Worm (Caenorhabditis elegans): ENCODE results near the gene nhr-65.

nhr-65 gene

DNA sequence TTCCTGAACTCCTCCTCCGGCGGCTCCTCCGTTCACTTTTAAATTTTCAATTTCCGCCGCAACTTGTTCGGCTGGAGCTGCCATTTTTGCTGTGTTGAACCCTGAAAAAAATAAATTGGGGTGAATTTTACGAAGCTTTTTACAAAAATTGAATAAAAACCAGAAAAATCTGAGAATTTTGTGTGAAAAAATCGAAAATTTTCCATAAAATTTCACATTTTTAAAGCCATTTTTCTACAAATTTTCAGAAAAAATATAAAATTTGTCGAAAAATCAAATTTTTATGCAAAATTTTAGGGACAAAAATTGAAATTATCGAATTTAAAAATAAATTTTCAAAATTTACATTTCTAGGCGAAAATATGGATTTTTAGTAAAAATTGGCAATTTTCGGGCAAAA is 20.0 kb downstream of the nhr-65 start, which contains the start of gene wars-1:
Gene wars-1, minus strand, starts transcription at position 101 of the 400 bp plus-strand sequence.
- TF ChIP-seq nhr-11 (tag; optimal IDR thresholded peaks at IDR 0.05): no peak
- TF ChIP-seq fkh-2 (tag; optimal IDR thresholded peaks at IDR 0.05): no peak
- TF ChIP-seq unc-62 (GFP tag; optimal IDR thresholded peaks at IDR 0.05): no peak
- TF ChIP-seq nhr-28 (tag; optimal IDR thresholded peaks at IDR 0.05): no peak
- TF ChIP-seq nhr-77 (tag; optimal IDR thresholded peaks at IDR 0.05): no peak
- no peak for TF ChIP-seq ceh-9 (tag; optimal IDR thresholded peaks at IDR 0.05)
- no peak for TF ChIP-seq elt-3 (tag; optimal IDR thresholded peaks at IDR 0.05)

DNA sequence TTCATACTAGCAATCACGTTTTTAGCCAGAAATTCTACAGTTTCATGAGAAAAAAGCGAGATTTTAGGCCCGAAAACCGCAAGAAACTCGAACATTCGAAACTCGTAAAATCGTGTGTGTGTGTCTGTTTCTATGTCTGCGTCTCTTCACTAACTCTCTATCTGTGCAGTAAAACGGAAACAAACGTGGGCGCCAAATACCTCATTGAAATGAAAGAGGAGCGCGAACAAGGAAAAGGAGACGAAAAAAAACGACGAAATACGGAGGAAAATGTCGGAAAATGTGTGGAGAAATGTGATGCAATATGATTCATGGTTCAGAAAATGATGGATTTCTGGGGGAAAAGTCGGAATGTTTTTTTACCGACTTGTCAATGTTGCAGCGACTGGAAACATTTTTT is 29.4 kb downstream of the nhr-65 start:
- TF ChIP-seq hmg-11 (tag; optimal IDR thresholded peaks at IDR 0.05): peak; percentile 61
- peak; percentile 21 for TF ChIP-seq nfya-1 (tag; optimal IDR thresholded peaks at IDR 0.05; ENCODE audit: insufficient read depth)
- peak; percentile 41 for TF ChIP-seq elt-2 (tag; optimal IDR thresholded peaks at IDR 0.05)
- TF ChIP-seq egl-5 (tag; optimal IDR thresholded peaks at IDR 0.05): peak; percentile 92
- TF ChIP-seq lin-39 (tag; optimal IDR thresholded peaks at IDR 0.05): peak; percentile 35
- TF ChIP-seq elt-3 (tag; optimal IDR thresholded peaks at IDR 0.05): no peak
- TF ChIP-seq ama-1 (optimal IDR thresholded peaks at IDR 0.05): no peak
- peak; percentile 49 for TF ChIP-seq snpc-4 (tag; optimal IDR thresholded peaks at IDR 0.05)
- peak; percentile 50 for TF ChIP-seq pha-4 (tag; optimal IDR thresholded peaks at IDR 0.05)

DNA sequence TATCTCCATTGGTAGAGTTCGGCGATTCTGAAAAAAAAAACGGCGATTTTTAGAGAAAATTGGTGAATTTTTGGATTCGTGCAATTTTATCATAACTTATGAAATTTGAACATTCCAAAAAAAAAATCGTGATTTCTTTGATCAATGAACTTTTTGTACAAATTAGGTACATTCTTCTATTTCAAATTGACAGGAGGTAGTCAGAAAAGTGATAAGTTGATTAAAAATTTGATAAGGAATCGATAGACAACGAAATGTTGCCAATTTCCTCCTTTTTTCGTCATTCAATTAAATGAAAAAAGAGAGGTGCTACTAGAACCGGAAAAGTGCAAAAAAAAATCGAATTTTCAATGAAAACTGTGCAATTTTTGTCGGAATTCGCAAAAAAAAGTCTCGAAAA is 31.9 kb downstream of the nhr-65 start:
- TF ChIP-seq mml-1 (tag; optimal IDR thresholded peaks at IDR 0.05) (no peak), lin-39 (tag; optimal IDR thresholded peaks at IDR 0.05) (no peak), pqm-1 (tag; optimal IDR thresholded peaks at IDR 0.05) (peak; percentile 2), nhr-28 (tag; optimal IDR thresholded peaks at IDR 0.05) (no peak), ZK546.5 (tag; optimal IDR thresholded peaks at IDR 0.05) (no peak), elt-2 (tag; optimal IDR thresholded peaks at IDR 0.05) (peak; percentile 76)

DNA sequence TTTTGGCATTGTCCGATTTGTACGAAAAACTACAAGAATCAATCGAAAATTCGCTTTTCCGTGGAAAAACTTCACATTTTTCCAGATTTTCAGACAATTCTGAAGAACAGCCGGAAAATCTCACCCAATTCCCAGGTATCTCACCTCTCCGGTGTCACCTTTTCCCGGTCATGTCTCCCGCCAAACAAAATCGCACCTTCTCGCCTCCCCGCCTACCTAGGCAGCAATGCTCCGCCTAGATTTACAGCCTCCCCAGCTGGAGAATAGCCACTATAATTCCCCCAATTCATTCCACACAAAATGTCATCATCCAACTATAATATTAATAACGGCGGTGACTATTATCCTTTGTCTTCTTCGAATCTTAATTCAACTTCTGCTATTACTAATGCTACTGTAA is 34.7 kb downstream of the nhr-65 start, which contains the start of gene ceh-51:
Gene ceh-51, plus strand, starts transcription at position 301 of the 400 bp plus-strand sequence.
- TF ChIP-seq nhr-237 (tag; optimal IDR thresholded peaks at IDR 0.05) (no peak), fkh-2 (tag; optimal IDR thresholded peaks at IDR 0.05) (no peak), pqm-1 (tag; optimal IDR thresholded peaks at IDR 0.05) (no peak), fkh-10 (GFP tag; optimal IDR thresholded peaks at IDR 0.05) (no peak), mdl-1 (tag; optimal IDR thresholded peaks at IDR 0.05) (no peak), mml-1 (tag; optimal IDR thresholded peaks at IDR 0.05) (no peak), ceh-16 (tag; optimal IDR thresholded peaks at IDR 0.05) (no peak), nhr-25 (tag; optimal IDR thresholded peaks at IDR 0.05) (no peak), nhr-12 (tag; optimal IDR thresholded peaks at IDR 0.05) (no peak), lin-15B (tag; optimal IDR thresholded peaks at IDR 0.05) (no peak), elt-1 (tag; optimal IDR thresholded peaks at IDR 0.05) (no peak)

DNA sequence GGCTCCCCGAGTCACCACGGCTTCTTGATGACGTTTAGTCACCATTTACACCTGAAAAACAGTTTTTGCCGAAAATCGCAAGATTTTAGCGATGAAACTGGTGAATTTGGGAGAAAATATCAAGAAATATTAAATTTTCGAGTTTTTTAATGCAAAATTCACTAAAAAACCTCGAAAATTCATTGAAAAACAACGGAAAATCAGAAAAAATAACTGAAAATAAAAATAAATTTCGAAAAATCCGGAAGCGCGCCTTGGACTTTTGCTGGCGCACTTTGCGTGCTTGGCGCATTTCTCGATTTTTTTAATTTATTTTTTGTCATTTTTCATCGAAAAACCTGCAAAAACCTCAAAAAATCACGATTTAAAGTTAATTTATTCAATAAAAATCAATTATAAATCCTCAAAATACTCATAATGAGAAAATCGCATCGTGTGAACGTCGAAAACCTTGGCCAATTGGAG is 55.9 kb downstream of the nhr-65 start, which contains the start of gene emb-4:
Gene emb-4, minus strand, starts transcription at position 51 of the 465 bp plus-strand sequence.
- TF ChIP-seq nhr-76 (tag; optimal IDR thresholded peaks at IDR 0.05): no peak
- TF ChIP-seq snpc-4 (tag; optimal IDR thresholded peaks at IDR 0.05): peak; percentile 29
- TF ChIP-seq nfya-1 (tag; optimal IDR thresholded peaks at IDR 0.05; ENCODE audit: insufficient read depth): peak; percentile 50
- peak; percentile 41 for TF ChIP-seq hmg-11 (tag; optimal IDR thresholded peaks at IDR 0.05)
- TF ChIP-seq nhr-25 (tag; optimal IDR thresholded peaks at IDR 0.05): no peak
- no peak for TF ChIP-seq fos-1 (tag; optimal IDR thresholded peaks at IDR 0.05)
- TF ChIP-seq ztf-11 (tag; optimal IDR thresholded peaks at IDR 0.05): no peak
- no peak for TF ChIP-seq daf-12 (tag; optimal IDR thresholded peaks at IDR 0.05)
- no peak for TF ChIP-seq unc-39 (tag; optimal IDR thresholded peaks at IDR 0.05)
- TF ChIP-seq ceh-16 (tag; optimal IDR thresholded peaks at IDR 0.05): no peak
- no peak for TF ChIP-seq sea-2 (GFP tag; optimal IDR thresholded peaks at IDR 0.05)
- TF ChIP-seq lsy-12 (tag; optimal IDR thresholded peaks at IDR 0.05): peak; percentile 16
- no peak for TF ChIP-seq nhr-43 (tag; optimal IDR thresholded peaks at IDR 0.05; ENCODE audit: poor library complexity, severe bottlenecking)
- TF ChIP-seq mml-1 (tag; optimal IDR thresholded peaks at IDR 0.05): no peak
- TF ChIP-seq lin-15B (tag; optimal IDR thresholded peaks at IDR 0.05): peak; percentile 35
- no peak for TF ChIP-seq zag-1 (tag; optimal IDR thresholded peaks at IDR 0.05)
- TF ChIP-seq pha-4 (tag; optimal IDR thresholded peaks at IDR 0.05): peak; percentile 42
- TF ChIP-seq ztf-4 (tag; optimal IDR thresholded peaks at IDR 0.05): no peak
- peak; percentile 24 for TF ChIP-seq nhr-23 (tag; optimal IDR thresholded peaks at IDR 0.05)
- TF ChIP-seq fkh-10 (GFP tag; optimal IDR thresholded peaks at IDR 0.05): no peak
- no peak for TF ChIP-seq ceh-9 (tag; optimal IDR thresholded peaks at IDR 0.05)
- TF ChIP-seq pqm-1 (tag; optimal IDR thresholded peaks at IDR 0.05): no peak
- TF ChIP-seq nhr-12 (tag; optimal IDR thresholded peaks at IDR 0.05): no peak
- TF ChIP-seq mdl-1 (tag; optimal IDR thresholded peaks at IDR 0.05): no peak
- TF ChIP-seq elt-2 (tag; optimal IDR thresholded peaks at IDR 0.05): no peak
- no peak for TF ChIP-seq nhr-28 (tag; optimal IDR thresholded peaks at IDR 0.05)
- TF ChIP-seq elt-1 (tag; optimal IDR thresholded peaks at IDR 0.05): no peak
- peak; percentile 22 for TF ChIP-seq jun-1 (tag; optimal IDR thresholded peaks at IDR 0.05)
